Worm (Caenorhabditis elegans) whole organism, L4 larva: ENCODE data around the gene pup-2.

Experiments used
- D1046.2 ChIP-seq: fragments of 200-800 bp; sonication (Bioruptor generic); IDR thresholded peaks from 2 replicates; pipeline ENCODE4 v1.3.6; 2022; ENCODE audit warnings: missing genetic modification characterization, missing compliant biosample characterization
- F10B5.3 ChIP-seq: sonication (generic microtip); optimal IDR thresholded peaks from 2 replicates; lab custom pipeline; 2016; ENCODE audit warnings: mild to moderate bottlenecking, missing genetic modification characterization, missing compliant biosample characterization
- F26F4.8 ChIP-seq: fragments of 200-800 bp; sonication (Bioruptor generic); conservative IDR thresholded peaks from 2 replicates; pipeline ENCODE4 v1.3.6; 2022; ENCODE audit warnings: missing genetic modification characterization, missing compliant biosample characterization
- F37D6.2 ChIP-seq: sonication (generic microtip); optimal IDR thresholded peaks from 2 replicates; lab custom pipeline; 2016; ENCODE audit warnings: mild to moderate bottlenecking, missing genetic modification characterization, missing compliant biosample characterization
- R02D3.7 ChIP-seq: fragments of 150-350 bp; sonication (generic microtip); optimal IDR thresholded peaks from 3 replicates; lab custom pipeline; 2014; ENCODE audit warnings: missing biosample characterization, missing genetic modification characterization
- T20F7.1 ChIP-seq: fragments of 200-800 bp; sonication (Bioruptor generic); optimal IDR thresholded peaks from 2 replicates; lab custom pipeline; 2018; ENCODE audit warnings: mild to moderate bottlenecking, missing genetic modification characterization, missing compliant biosample characterization
- Y105C5A.15 ChIP-seq: fragments of 200-800 bp; sonication (Bioruptor generic); IDR thresholded peaks from 2 replicates; pipeline ENCODE4 v1.3.6; 2022; ENCODE audit warnings: missing genetic modification characterization, missing compliant biosample characterization
- Y48G9A.11 ChIP-seq: fragments of 200-800 bp; sonication (Bioruptor generic); IDR thresholded peaks from 2 replicates; pipeline ENCODE4 v1.3.6; 2022; ENCODE audit warnings: missing genetic modification reagents, missing genetic modification characterization, missing compliant biosample characterization
- aha-1 ChIP-seq: fragments of 150-350 bp; peaks from one replicate; lab custom pipeline; 2014; ENCODE audit warnings: missing biosample characterization, missing genetic modification characterization
- ama-1 ChIP-seq: fragments of 150-350 bp; optimal IDR thresholded peaks from 2 replicates; lab custom pipeline; 2014; ENCODE audit warnings: inconsistent platforms, mixed read lengths
- ceh-28 ChIP-seq: fragments of 150-350 bp; optimal IDR thresholded peaks from 2 replicates; lab custom pipeline; 2014; ENCODE audit warnings: missing biosample characterization, missing genetic modification reagents, missing genetic modification characterization
- ceh-32 ChIP-seq: sonication (generic microtip); optimal IDR thresholded peaks from 2 replicates; lab custom pipeline; 2016; ENCODE audit warnings: mild to moderate bottlenecking, missing genetic modification characterization, missing compliant biosample characterization; ENCODE audit not compliant: poor library complexity
- ceh-44 ChIP-seq: fragments of 200-800 bp; sonication (Bioruptor generic); IDR thresholded peaks from 2 replicates; pipeline ENCODE4 v1.3.6; 2022; ENCODE audit warnings: missing genetic modification reagents, missing genetic modification characterization, missing compliant biosample characterization
- ceh-62 ChIP-seq: sonication (generic microtip); optimal IDR thresholded peaks from 2 replicates; lab custom pipeline; 2017; ENCODE audit warnings: missing biosample characterization, missing genetic modification characterization
- ceh-82 ChIP-seq: sonication (generic microtip); optimal IDR thresholded peaks from 2 replicates; lab custom pipeline; 2017; ENCODE audit warnings: missing biosample characterization, missing genetic modification characterization
- ces-1 ChIP-seq: fragments of 150-350 bp; sonication (generic microtip); optimal IDR thresholded peaks from 4 replicates; lab custom pipeline; 2014; ENCODE audit warnings: missing biosample characterization, missing genetic modification reagents, missing genetic modification characterization
- cey-2 ChIP-seq: sonication (generic microtip); optimal IDR thresholded peaks from 3 replicates; lab custom pipeline; 2017; ENCODE audit warnings: missing genetic modification characterization, mild to moderate bottlenecking, missing compliant biosample characterization, antibody characterized with exemption, borderline replicate concordance; ENCODE audit not compliant: insufficient read depth
- ctbp-1 ChIP-seq: fragments of 200-800 bp; sonication (Bioruptor generic); IDR thresholded peaks from 2 replicates; pipeline ENCODE4 v1.3.6; 2022; ENCODE audit warnings: missing genetic modification reagents, missing genetic modification characterization, missing compliant biosample characterization
- dmd-6 ChIP-seq: fragments of 200-800 bp; sonication (Bioruptor generic); IDR thresholded peaks from 2 replicates; pipeline ENCODE4 v1.3.6; 2022; ENCODE audit warnings: missing genetic modification reagents, missing genetic modification characterization, missing compliant biosample characterization
- dmd-9 ChIP-seq: fragments of 200-800 bp; sonication (Bioruptor generic); IDR thresholded peaks from 2 replicates; pipeline ENCODE4 v1.3.6; 2022; ENCODE audit warnings: missing genetic modification reagents, missing genetic modification characterization, missing compliant biosample characterization
- duxl-1 ChIP-seq: sonication (generic microtip); optimal IDR thresholded peaks from 2 replicates; lab custom pipeline; 2016; ENCODE audit warnings: mild to moderate bottlenecking, missing genetic modification characterization, moderate library complexity, missing compliant biosample characterization; ENCODE audit not compliant: poor library complexity
- dve-1 ChIP-seq: sonication (generic microtip); optimal IDR thresholded peaks from 2 replicates; lab custom pipeline; 2017; ENCODE audit warnings: antibody characterized with exemption, mild to moderate bottlenecking, missing genetic modification characterization, missing compliant biosample characterization; ENCODE audit not compliant: insufficient read depth
- egl-27 ChIP-seq: sonication (generic microtip); optimal IDR thresholded peaks from 3 replicates; lab custom pipeline; 2017; ENCODE audit warnings: missing biosample characterization, missing genetic modification reagents, missing genetic modification characterization
- egl-43 ChIP-seq: fragments of 200-800 bp; sonication (Bioruptor generic); IDR thresholded peaks from 2 replicates; pipeline ENCODE4 v1.3.6; 2022; ENCODE audit warnings: missing genetic modification reagents, missing genetic modification characterization, missing compliant biosample characterization
- fkh-10 ChIP-seq: fragments of 150-350 bp; optimal IDR thresholded peaks from 2 replicates; lab custom pipeline; 2014; ENCODE audit warnings: missing biosample characterization, missing genetic modification reagents, missing genetic modification characterization
- gei-8 ChIP-seq: fragments of 200-800 bp; sonication (Bioruptor generic); optimal IDR thresholded peaks from 2 replicates; lab custom pipeline; 2018; ENCODE audit warnings: mild to moderate bottlenecking, missing genetic modification characterization, missing compliant biosample characterization
- hif-1 ChIP-seq, 2 experiments: sonication (generic microtip); optimal IDR thresholded peaks; 2 replicates each; lab custom pipeline; 2016 to 2017; ENCODE audit warnings: missing compliant biosample characterization in 2 of 2, missing genetic modification characterization in 2 of 2, missing genetic modification reagents in 2 of 2, missing genotype in 2 of 2, mild to moderate bottlenecking in 1 of 2
- hlh-11 ChIP-seq: fragments of 200-800 bp; sonication (Bioruptor generic); optimal IDR thresholded peaks from 2 replicates; lab custom pipeline; 2018; ENCODE audit warnings: mild to moderate bottlenecking, missing genetic modification characterization, missing compliant biosample characterization
- lim-7 ChIP-seq: fragments of 200-800 bp; sonication (Bioruptor generic); IDR thresholded peaks from 2 replicates; pipeline ENCODE4 v1.3.6; 2022; ENCODE audit warnings: missing genetic modification characterization, missing compliant biosample characterization
- lin-13 ChIP-seq: fragments of 150-350 bp; optimal IDR thresholded peaks from 2 replicates; lab custom pipeline; 2014; ENCODE audit warnings: missing biosample characterization, missing genetic modification reagents, missing genetic modification characterization
- lin-15B ChIP-seq: fragments of 150-350 bp; sonication (generic microtip); optimal IDR thresholded peaks from 3 replicates; lab custom pipeline; 2014; ENCODE audit warnings: missing biosample characterization, missing genetic modification characterization
- madf-5 ChIP-seq, 2 experiments: fragments of 200-800 bp; sonication (Bioruptor generic); IDR thresholded peaks; 2 replicates each; pipeline ENCODE4 v1.3.6; 2022; ENCODE audit warnings: missing compliant biosample characterization in 2 of 2, missing genetic modification characterization in 2 of 2
- madf-9 ChIP-seq: fragments of 200-800 bp; sonication (Bioruptor generic); conservative IDR thresholded peaks from 2 replicates; pipeline ENCODE4 v1.3.6; 2022; ENCODE audit warnings: missing genetic modification reagents, missing genetic modification characterization, missing compliant biosample characterization
- mep-1 ChIP-seq: fragments of 150-350 bp; sonication (generic microtip); optimal IDR thresholded peaks from 3 replicates; lab custom pipeline; 2014; ENCODE audit warnings: missing biosample characterization, missing genetic modification characterization
- mes-2 ChIP-seq: sonication (generic microtip); optimal IDR thresholded peaks from 2 replicates; lab custom pipeline; 2016; ENCODE audit warnings: missing genotype, mild to moderate bottlenecking, missing genetic modification characterization, missing compliant biosample characterization; ENCODE audit not compliant: poor library complexity, severe bottlenecking
- mxl-2 ChIP-seq: fragments of 200-800 bp; sonication (Bioruptor generic); conservative IDR thresholded peaks from 2 replicates; pipeline ENCODE4 v1.3.6; 2022; ENCODE audit warnings: missing genetic modification reagents, missing genetic modification characterization, missing compliant biosample characterization
- nhr-10 ChIP-seq: fragments of 150-350 bp; optimal IDR thresholded peaks from 2 replicates; lab custom pipeline; 2014; ENCODE audit warnings: missing biosample characterization, missing genetic modification characterization
- nhr-25 ChIP-seq: sonication (generic microtip); optimal IDR thresholded peaks from 2 replicates; lab custom pipeline; 2017; ENCODE audit warnings: missing genetic modification characterization, mild to moderate bottlenecking, missing compliant biosample characterization, antibody characterized with exemption, moderate library complexity, borderline replicate concordance; ENCODE audit not compliant: insufficient read depth
- nhr-41 ChIP-seq: fragments of 200-800 bp; sonication (Bioruptor generic); IDR thresholded peaks from 2 replicates; pipeline ENCODE4 v1.3.6; 2022; ENCODE audit warnings: missing genetic modification reagents, missing genetic modification characterization, missing compliant biosample characterization
- pha-4 ChIP-seq, 2 experiments: fragments of 150-350 bp in 1 of 2; fragments of 200-800 bp in 1 of 2; sonication (Bioruptor generic) in 1 of 2; IDR thresholded peaks in 1 of 2; optimal IDR thresholded peaks in 1 of 2; 2 replicates each; pipeline versions ENCODE4 v1.3.6 to Lab custom; 2014 to 2022; ENCODE audit warnings: missing genetic modification characterization in 2 of 2, missing genetic modification reagents in 2 of 2, missing biosample characterization in 1 of 2, missing compliant biosample characterization in 1 of 2
- php-3 ChIP-seq: fragments of 200-800 bp; sonication (Bioruptor generic); IDR thresholded peaks from 2 replicates; pipeline ENCODE4 v1.3.6; 2022; ENCODE audit warnings: missing genetic modification reagents, missing genetic modification characterization, missing compliant biosample characterization
- snpc-1.2 ChIP-seq: fragments of 200-800 bp; sonication (Bioruptor generic); IDR thresholded peaks from 2 replicates; pipeline ENCODE4 v1.3.6; 2022; ENCODE audit warnings: missing genetic modification reagents, missing genetic modification characterization, missing compliant biosample characterization
- tag-97 ChIP-seq: fragments of 200-800 bp; sonication (Bioruptor generic); IDR thresholded peaks from 2 replicates; pipeline ENCODE4 v1.3.6; 2022; ENCODE audit warnings: missing genetic modification characterization, missing compliant biosample characterization
- tra-1 ChIP-seq: fragments of 200-800 bp; sonication (Bioruptor generic); IDR thresholded peaks from 2 replicates; pipeline ENCODE4 v1.3.6; 2022; ENCODE audit warnings: missing genetic modification reagents, missing genetic modification characterization, missing compliant biosample characterization
- unc-39 ChIP-seq: sonication (generic microtip); optimal IDR thresholded peaks from 2 replicates; lab custom pipeline; 2017; ENCODE audit warnings: missing biosample characterization, missing genetic modification characterization
- unc-62 ChIP-seq, 3 experiments: fragments of 150-350 bp in 1 of 3; sonication (generic microtip); optimal IDR thresholded peaks in 2 of 3; peaks in 1 of 3; 1 replicate in 1 of 3; 2 replicates in 2 of 3; lab custom pipeline; 2014 to 2017; ENCODE audit warnings: missing biosample characterization in 3 of 3, missing genetic modification characterization in 3 of 3, missing genetic modification reagents in 3 of 3, missing genotype in 1 of 3
- zfp-2 ChIP-seq: sonication (generic microtip); optimal IDR thresholded peaks from 2 replicates; lab custom pipeline; 2016; ENCODE audit warnings: mild to moderate bottlenecking, missing genetic modification characterization, missing compliant biosample characterization
- zip-2 ChIP-seq: fragments of 150-350 bp; optimal IDR thresholded peaks from 2 replicates; lab custom pipeline; 2014; ENCODE audit warnings: missing biosample characterization, missing genetic modification characterization
- ztf-7 ChIP-seq: fragments of 150-350 bp; optimal IDR thresholded peaks from 2 replicates; lab custom pipeline; 2014; ENCODE audit warnings: missing biosample characterization, missing genetic modification characterization

Gene pup-2

DNA sequence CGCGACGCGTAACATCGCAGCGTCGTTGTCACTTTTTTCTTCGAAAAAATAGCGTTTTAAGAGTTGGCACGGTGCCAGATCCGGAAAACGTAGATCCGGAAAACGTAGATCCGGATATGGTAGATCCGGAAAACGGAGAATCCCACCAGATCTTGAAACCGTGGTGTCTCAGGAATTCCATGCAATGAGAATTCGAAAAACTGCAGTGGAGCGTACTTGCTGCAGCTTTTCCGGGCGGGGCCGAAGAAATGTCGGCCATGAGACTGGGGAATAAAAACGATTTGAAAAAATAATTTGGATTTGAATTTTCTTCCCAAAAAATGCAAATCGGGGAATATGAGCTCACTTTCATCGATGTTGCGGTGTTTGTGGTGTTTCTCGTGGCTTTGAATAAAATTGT lies 13.2 kb upstream of the pup-2 start, which contains the start of gene K10D2.5 (continued):
- TF ChIP-seq dve-1 (tag; lab: Kevin White, UChicago), result peak; percentile 68
- no peak for TF ChIP-seq pha-4 (GFP tag; IDR thresholded peaks at IDR 0.05; lab: Robert Waterston, UW)
- peak; percentile 60 for TF ChIP-seq pha-4 (tag; optimal IDR thresholded peaks at IDR 0.05; lab: Kevin White, UChicago)
- TF ChIP-seq dmd-6 (GFP tag; lab: Robert Waterston, UW), result peak; percentile 91
- TF ChIP-seq zfp-2 (tag; lab: Kevin White, UChicago), result peak; percentile 40
- TF ChIP-seq ceh-82, result no peak
- TF ChIP-seq tag-97 (GFP tag; lab: Robert Waterston, UW), result peak; percentile 86; the same call in 1 of the 2 replicates
- TF ChIP-seq cey-2 (tag; lab: Kevin White, UChicago), result no peak
- peak; percentile 97 for TF ChIP-seq dmd-9 (GFP tag; lab: Robert Waterston, UW)
- TF ChIP-seq fkh-10 (GFP tag; lab: Kevin White, UChicago), result peak; percentile 24
- peak; percentile 95 for TF ChIP-seq lin-13 (GFP tag; lab: Kevin White, UChicago)
- peak; percentile 95 for TF ChIP-seq D1046.2 (GFP tag; lab: Robert Waterston, UW)
- TF ChIP-seq Y48G9A.11 (GFP tag; lab: Robert Waterston, UW), result peak; percentile 93
- TF ChIP-seq R02D3.7 (tag; lab: Kevin White, UChicago), result no peak
- peak; percentile 96 for TF ChIP-seq madf-9 (GFP tag; lab: Robert Waterston, UW)
- no peak for TF ChIP-seq unc-39 (tag; lab: Kevin White, UChicago)
- TF ChIP-seq ceh-32 (tag; lab: Kevin White, UChicago), result no peak
- peak; percentile 17 for TF ChIP-seq ces-1 (GFP tag; lab: Kevin White, UChicago)
- no peak for TF ChIP-seq F26F4.8 (GFP tag; lab: Robert Waterston, UW)
- TF ChIP-seq php-3 (GFP tag; lab: Robert Waterston, UW), result peak; percentile 62
- TF ChIP-seq egl-43 (GFP tag; lab: Robert Waterston, UW), result peak; percentile 83
- TF ChIP-seq ama-1 (lab: Kevin White, UChicago), result no peak
- peak; percentile 92 for TF ChIP-seq mep-1 (tag; lab: Kevin White, UChicago)
- peak; percentile 75 for TF ChIP-seq snpc-1.2 (GFP tag; lab: Robert Waterston, UW)
- TF ChIP-seq hlh-11 (tag; lab: Kevin White, UChicago), result peak; percentile 76
- TF ChIP-seq ceh-62, result no peak
- 0 out of 2 replicates have a peak, but pooled peaks have one; percentile 12 for TF ChIP-seq nhr-41
- peak in 1 of 2 experiments; percentile 96 for TF ChIP-seq hif-1 (tag; optimal IDR thresholded peaks at IDR 0.05; lab: Kevin White, UChicago)
- TF ChIP-seq lim-7 (GFP tag; lab: Robert Waterston, UW), result peak; percentile 58; the same call in 1 of the 2 replicates
- TF ChIP-seq madf-5 (GFP tag; IDR thresholded peaks at IDR 0.05; lab: Robert Waterston, UW), result peak; percentile 97
- no peak for TF ChIP-seq F10B5.3 (tag; lab: Kevin White, UChicago)
- TF ChIP-seq Y105C5A.15, result peak; percentile 87; the same call in 1 of the 2 replicates
- no peak for TF ChIP-seq gei-8 (GFP tag; lab: Kevin White, UChicago)
- peak; percentile 71 for TF ChIP-seq nhr-25 (tag; lab: Kevin White, UChicago)
- no peak for TF ChIP-seq ceh-28
- TF ChIP-seq ceh-44 (GFP tag; lab: Robert Waterston, UW), result peak; percentile 99
- peak; percentile 90 for TF ChIP-seq lin-15B (tag; lab: Kevin White, UChicago)
- peak; percentile 97 for TF ChIP-seq tra-1 (GFP tag; lab: Robert Waterston, UW)
- peak; percentile 83; the same call in 1 of the 2 replicates for TF ChIP-seq mxl-2 (GFP tag; lab: Robert Waterston, UW)
- no peak for TF ChIP-seq nhr-10 (tag; lab: Kevin White, UChicago)
- peak; percentile 86 for TF ChIP-seq T20F7.1 (GFP tag; lab: Kevin White, UChicago)
- TF ChIP-seq F37D6.2 (tag; lab: Kevin White, UChicago), result peak; percentile 86
- TF ChIP-seq zip-2, result no peak
- peak; percentile 73 for TF ChIP-seq ctbp-1
- peak; percentile 100 for TF ChIP-seq mes-2 (tag; lab: Kevin White, UChicago)
- TF ChIP-seq duxl-1, result peak; percentile 89
- TF ChIP-seq ztf-7, result no peak
- peak; percentile 85 for TF ChIP-seq aha-1 (tag; lab: Kevin White, UChicago)
- no peak for TF ChIP-seq egl-27 (tag; lab: Kevin White, UChicago)
- peak in 1 of 2 experiments; percentile 91 for TF ChIP-seq unc-62 (GFP tag; optimal IDR thresholded peaks at IDR 0.05 in 1 of 2; lab: Kevin White, UChicago)
- TF ChIP-seq unc-62 (tag; optimal IDR thresholded peaks at IDR 0.05; lab: Kevin White, UChicago), result no peak
